Fruit fly (Drosophila melanogaster) whole organism, embryonic: ENCODE results near the gene Slip1.

Experiments used
- Abd-B ChIP-seq: fragments of 200-800 bp; sonication (Bioruptor generic); optimal IDR thresholded peaks from 2 replicates; lab custom pipeline; 2018; ENCODE audit warnings: missing biosample characterization, mild to moderate bottlenecking, missing genetic modification characterization, moderate library complexity
- CG10321 ChIP-seq: fragments of 200-800 bp; sonication (Bioruptor generic); IDR thresholded peaks from 2 replicates; pipeline ENCODE4 v1.3.6; 2022; ENCODE audit warnings: missing biosample characterization, missing genetic modification characterization
- CG10462 ChIP-seq: fragments of 200-800 bp; sonication (Bioruptor generic); optimal IDR thresholded peaks from 2 replicates; lab custom pipeline; 2016; ENCODE audit warnings: missing biosample characterization, missing genetic modification characterization
- CG11723 ChIP-seq: fragments of 200-800 bp; sonication (Bioruptor generic); optimal IDR thresholded peaks from 2 replicates; lab custom pipeline; 2017; ENCODE audit warnings: missing biosample characterization, mild to moderate bottlenecking, missing genetic modification characterization
- CG12104 ChIP-seq: fragments of 200-800 bp; sonication (Bioruptor generic); optimal IDR thresholded peaks from 3 replicates; lab custom pipeline; 2016; ENCODE audit warnings: missing biosample characterization, missing genetic modification characterization
- CG12391 ChIP-seq: fragments of 200-800 bp; sonication (Bioruptor generic); optimal IDR thresholded peaks from 3 replicates; lab custom pipeline; 2018; ENCODE audit warnings: missing biosample characterization, mild to moderate bottlenecking, missing genetic modification characterization, moderate library complexity
- CG13894 ChIP-seq: fragments of 200-800 bp; sonication (Bioruptor generic); optimal IDR thresholded peaks from 3 replicates; lab custom pipeline; 2018; ENCODE audit warnings: missing biosample characterization, mild to moderate bottlenecking, missing genetic modification characterization, moderate library complexity
- CG1602 ChIP-seq: fragments of 200-800 bp; sonication (Bioruptor generic); optimal IDR thresholded peaks from 3 replicates; lab custom pipeline; 2016; ENCODE audit warnings: missing biosample characterization, missing genetic modification characterization
- CG18011 ChIP-seq: fragments of 200-800 bp; sonication (Bioruptor generic); optimal IDR thresholded peaks from 2 replicates; lab custom pipeline; 2017; ENCODE audit warnings: missing biosample characterization, missing genetic modification characterization, mild to moderate bottlenecking, moderate library complexity, missing genotype
- CG18476 ChIP-seq: fragments of 200-800 bp; sonication (Bioruptor generic); optimal IDR thresholded peaks from 2 replicates; lab custom pipeline; 2016; ENCODE audit warnings: missing biosample characterization, mild to moderate bottlenecking, missing genetic modification characterization
- CG30020 ChIP-seq: fragments of 200-800 bp; optimal IDR thresholded peaks from 2 replicates; lab custom pipeline; 2019; ENCODE audit warnings: missing biosample characterization, mild to moderate bottlenecking, missing genetic modification characterization, moderate library complexity
- CG30403 ChIP-seq: fragments of 200-800 bp; sonication (Bioruptor generic); optimal IDR thresholded peaks from 3 replicates; lab custom pipeline; 2016; ENCODE audit warnings: missing biosample characterization, missing genetic modification characterization
- CG30431 ChIP-seq: fragments of 200-800 bp; sonication (Bioruptor generic); optimal IDR thresholded peaks from 2 replicates; lab custom pipeline; 2017; ENCODE audit warnings: missing biosample characterization, missing genetic modification characterization
- CG4360 ChIP-seq: fragments of 200-800 bp; sonication (Bioruptor generic); IDR thresholded peaks from 2 replicates; pipeline ENCODE4 v1.3.6; 2022; ENCODE audit warnings: missing biosample characterization, missing genetic modification characterization
- CG4404 ChIP-seq: fragments of 200-800 bp; sonication (Bioruptor generic); IDR thresholded peaks from 2 replicates; pipeline ENCODE4 v1.3.6; 2022; ENCODE audit warnings: missing biosample characterization, missing genetic modification characterization
- CG4707 ChIP-seq: fragments of 200-800 bp; sonication (Bioruptor generic); optimal IDR thresholded peaks from 2 replicates; lab custom pipeline; 2018; ENCODE audit warnings: missing biosample characterization, mild to moderate bottlenecking, missing genetic modification characterization, moderate library complexity
- CG4854 ChIP-seq: fragments of 200-800 bp; sonication (Bioruptor generic); optimal IDR thresholded peaks from 2 replicates; lab custom pipeline; 2016; ENCODE audit warnings: missing biosample characterization, missing genetic modification characterization, inconsistent platforms
- CG6683 ChIP-seq: fragments of 200-800 bp; sonication (Bioruptor generic); optimal IDR thresholded peaks from 2 replicates; lab custom pipeline; 2017; ENCODE audit warnings: missing biosample characterization, mild to moderate bottlenecking, missing genetic modification characterization, missing genetic modification reagents
- CG6765 ChIP-seq: fragments of 200-800 bp; sonication (Bioruptor generic); optimal IDR thresholded peaks from 3 replicates; lab custom pipeline; 2017; ENCODE audit warnings: missing biosample characterization, mild to moderate bottlenecking, missing genetic modification characterization
- CG8359 ChIP-seq: fragments of 200-800 bp; sonication (Bioruptor generic); optimal IDR thresholded peaks from 2 replicates; lab custom pipeline; 2017; ENCODE audit warnings: missing biosample characterization, mild to moderate bottlenecking, missing genetic modification characterization, borderline replicate concordance
- D ChIP-seq, 2 experiments: fragments of 200-800 bp in 1 of 2; fragments of >200 bp in 1 of 2; sonication (Bioruptor generic) in 1 of 2; optimal IDR thresholded peaks; 2 replicates in 1 of 2; 3 replicates in 1 of 2; lab custom pipeline; 2017; ENCODE audit warnings: mild to moderate bottlenecking in 1 of 2, missing biosample characterization in 1 of 2, missing genetic modification characterization in 1 of 2, missing genetic modification reagents in 1 of 2
- Dp ChIP-seq: fragments of 200-800 bp; sonication (Bioruptor generic); optimal IDR thresholded peaks from 2 replicates; lab custom pipeline; 2018; ENCODE audit warnings: missing biosample characterization, mild to moderate bottlenecking, missing genetic modification characterization, moderate library complexity
- Ets65A ChIP-seq: fragments of 200-800 bp; sonication (Bioruptor generic); peaks from one replicate; lab custom pipeline; 2016; ENCODE audit warnings: missing biosample characterization, missing genetic modification characterization
- Hsf ChIP-seq: fragments of 200-800 bp; sonication (Bioruptor generic); optimal IDR thresholded peaks from 3 replicates; lab custom pipeline; 2016; ENCODE audit warnings: missing biosample characterization, missing genetic modification characterization
- Jarid2 ChIP-seq: fragments of 200-800 bp; sonication (Bioruptor generic); optimal IDR thresholded peaks from 3 replicates; lab custom pipeline; 2017; ENCODE audit warnings: mild to moderate bottlenecking, missing biosample characterization, missing genetic modification reagents, missing genetic modification characterization
- MTF-1 ChIP-seq: fragments of 200-800 bp; sonication (Bioruptor generic); optimal IDR thresholded peaks from 2 replicates; lab custom pipeline; 2018; ENCODE audit warnings: missing biosample characterization, mild to moderate bottlenecking, missing genetic modification characterization, borderline replicate concordance
- Nf-YB ChIP-seq: fragments of 200-800 bp; sonication (Bioruptor generic); optimal IDR thresholded peaks from 3 replicates; lab custom pipeline; 2019; ENCODE audit warnings: missing biosample characterization, mild to moderate bottlenecking, missing genetic modification characterization, moderate library complexity
- Nf-YC ChIP-seq: fragments of 200-800 bp; optimal IDR thresholded peaks from 3 replicates; lab custom pipeline; 2019; ENCODE audit warnings: missing biosample characterization, mild to moderate bottlenecking, missing genetic modification characterization, moderate library complexity
- Six4 ChIP-seq: fragments of 200-800 bp; sonication (Bioruptor generic); optimal IDR thresholded peaks from 2 replicates; lab custom pipeline; 2016; ENCODE audit warnings: missing biosample characterization, missing genetic modification characterization
- Sox100B ChIP-seq: fragments of 200-800 bp; sonication (Bioruptor generic); optimal IDR thresholded peaks from 3 replicates; lab custom pipeline; 2018; ENCODE audit warnings: missing biosample characterization, mild to moderate bottlenecking, missing genetic modification characterization
- Sox102F ChIP-seq: fragments of 200-800 bp; sonication (Bioruptor generic); optimal IDR thresholded peaks from 2 replicates; lab custom pipeline; 2018; ENCODE audit warnings: missing biosample characterization, mild to moderate bottlenecking, missing genetic modification characterization, moderate library complexity
- btn ChIP-seq: fragments of 200-800 bp; sonication (Bioruptor generic); optimal IDR thresholded peaks from 2 replicates; lab custom pipeline; 2016; ENCODE audit warnings: missing biosample characterization, missing genetic modification characterization
- cad ChIP-seq: fragments of >200 bp; optimal IDR thresholded peaks from 2 replicates; lab custom pipeline; 2017; ENCODE audit warnings: missing biosample characterization, missing genetic modification characterization
- cg ChIP-seq: fragments of 200-800 bp; sonication (Bioruptor generic); optimal IDR thresholded peaks from 3 replicates; lab custom pipeline; 2019; ENCODE audit warnings: missing biosample characterization, mild to moderate bottlenecking, missing genetic modification characterization, moderate library complexity
- crp ChIP-seq, 2 experiments: fragments of 200-800 bp; sonication (Bioruptor generic); optimal IDR thresholded peaks; 2 replicates in 1 of 2; 3 replicates in 1 of 2; lab custom pipeline; 2017; ENCODE audit warnings: missing biosample characterization in 2 of 2, missing genetic modification characterization in 2 of 2, mild to moderate bottlenecking in 1 of 2, moderate library complexity in 1 of 2
- cwo ChIP-seq: fragments of 200-800 bp; sonication (Bioruptor generic); optimal IDR thresholded peaks from 3 replicates; lab custom pipeline; 2017; ENCODE audit warnings: missing biosample characterization, missing genetic modification characterization, mild to moderate bottlenecking, moderate library complexity, missing genetic modification reagents
- dan ChIP-seq: fragments of 200-800 bp; sonication (Bioruptor generic); IDR thresholded peaks from 2 replicates; pipeline ENCODE4 v1.3.6; 2022; ENCODE audit warnings: missing biosample characterization, missing genetic modification characterization
- dimm ChIP-seq: fragments of 200-800 bp; sonication (Bioruptor generic); IDR thresholded peaks from 2 replicates; pipeline ENCODE4 v1.3.6; 2022; ENCODE audit warnings: missing biosample characterization, missing genetic modification characterization
- lola ChIP-seq, 3 experiments: fragments of >200 bp in 2 of 3; fragments of 200-800 bp in 1 of 3; sonication (Bioruptor generic) in 1 of 3; optimal IDR thresholded peaks; 2 replicates each; lab custom pipeline; 2017 to 2019; ENCODE audit warnings: missing biosample characterization in 3 of 3, missing genetic modification characterization in 3 of 3, mild to moderate bottlenecking in 1 of 3, moderate library complexity in 1 of 3
- p53 ChIP-seq: fragments of 200-800 bp; sonication (Bioruptor generic); optimal IDR thresholded peaks from 2 replicates; lab custom pipeline; 2016; ENCODE audit warnings: missing biosample characterization, missing genetic modification characterization
- phol ChIP-seq: fragments of 200-800 bp; sonication (Bioruptor generic); optimal IDR thresholded peaks from 3 replicates; lab custom pipeline; 2018; ENCODE audit warnings: missing biosample characterization, mild to moderate bottlenecking, missing genetic modification characterization, moderate library complexity
- prd ChIP-seq, 3 experiments: fragments of >200 bp in 2 of 3; fragments of 200-800 bp in 1 of 3; sonication (Bioruptor generic) in 1 of 3; optimal IDR thresholded peaks in 2 of 3; IDR thresholded peaks in 1 of 3; 2 replicates in 2 of 3; 3 replicates in 1 of 3; pipeline versions ENCODE4 v1.3.6 to Lab custom; 2017 to 2022; ENCODE audit warnings: missing biosample characterization in 1 of 3, missing genetic modification characterization in 1 of 3
- ranshi ChIP-seq: fragments of 200-800 bp; sonication (Bioruptor generic); IDR thresholded peaks from 2 replicates; pipeline ENCODE4 v1.3.6; 2022; ENCODE audit warnings: missing biosample characterization, missing genetic modification characterization
- run ChIP-seq: fragments of 200-800 bp; sonication (Bioruptor generic); optimal IDR thresholded peaks from 3 replicates; lab custom pipeline; 2018; ENCODE audit warnings: missing biosample characterization, mild to moderate bottlenecking, missing genetic modification characterization
- sr ChIP-seq: fragments of 200-800 bp; sonication (Bioruptor generic); IDR thresholded peaks from 3 replicates; pipeline ENCODE4 v1.3.6; 2022; ENCODE audit warnings: missing biosample characterization, missing genetic modification characterization
- stc ChIP-seq: fragments of 200-800 bp; sonication (Bioruptor generic); IDR thresholded peaks from 2 replicates; pipeline ENCODE4 v1.3.6; 2022; ENCODE audit warnings: missing biosample characterization, missing genetic modification characterization
- tx ChIP-seq: fragments of 200-800 bp; sonication (Bioruptor generic); optimal IDR thresholded peaks from 2 replicates; lab custom pipeline; 2016; ENCODE audit warnings: missing biosample characterization, missing genetic modification characterization
- vnd ChIP-seq: fragments of 200-800 bp; sonication (Bioruptor generic); IDR thresholded peaks from 3 replicates; pipeline ENCODE4 v1.3.6; 2022; ENCODE audit warnings: missing biosample characterization, missing genetic modification characterization; ENCODE audit not compliant: partially characterized antibody

Gene Slip1

DNA sequence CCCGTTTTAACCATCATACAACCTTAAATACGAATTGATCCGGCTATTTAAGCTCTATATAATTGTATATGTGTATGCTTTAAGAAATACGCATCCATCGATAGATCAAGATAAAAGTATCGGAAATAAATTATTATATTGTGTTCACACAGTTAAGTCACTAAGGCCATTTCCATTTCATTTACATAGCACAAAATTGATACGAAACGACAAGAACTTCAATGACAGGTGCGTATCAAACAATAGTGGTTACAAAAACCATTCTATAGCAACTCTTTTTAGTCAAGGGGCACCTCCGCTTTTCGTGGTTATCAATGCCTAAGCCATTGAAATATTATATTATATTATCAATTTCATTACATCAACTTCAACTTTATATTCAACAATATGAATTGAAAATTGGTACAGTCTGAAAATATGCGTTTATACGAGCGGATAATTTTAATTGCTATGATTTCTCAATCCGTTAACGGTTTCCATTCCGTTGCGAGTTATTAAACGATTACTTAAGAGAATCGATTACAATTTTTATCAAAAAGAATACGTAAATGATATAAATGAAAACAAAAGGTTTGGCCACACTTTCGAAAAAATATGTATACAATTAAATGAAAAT lies at the start of gene Slip1, which contains the start of gene CG46466 (continued):
- TF ChIP-seq Sox100B (GFP tag; lab: Kevin White, UChicago): peak; percentile 13
- TF ChIP-seq CG4404: no peak
- TF ChIP-seq CG10462 (GFP tag; lab: Kevin White, UChicago): no peak
- no peak for TF ChIP-seq cwo
- no peak for TF ChIP-seq CG6765 (GFP tag; lab: Kevin White, UChicago)
- no peak for TF ChIP-seq btn
- no peak for TF ChIP-seq p53
- TF ChIP-seq Jarid2 (GFP tag; lab: Kevin White, UChicago): no peak
- TF ChIP-seq CG13894: no peak
- no peak for TF ChIP-seq prd (optimal IDR thresholded peaks at IDR 0.05; lab: Kevin White, UChicago)
- TF ChIP-seq prd (GFP tag; IDR thresholded peaks at IDR 0.05; lab: Robert Waterston, UW): no peak
- TF ChIP-seq CG6683 (GFP tag; lab: Kevin White, UChicago): no peak
- no peak for TF ChIP-seq D (optimal IDR thresholded peaks at IDR 0.05; lab: Kevin White, UChicago)
- TF ChIP-seq D (GFP tag; optimal IDR thresholded peaks at IDR 0.05; lab: Kevin White, UChicago): no peak
- no peak for TF ChIP-seq cg
- TF ChIP-seq tx (GFP tag; lab: Kevin White, UChicago): no peak
- no peak for TF ChIP-seq CG4707 (GFP tag; lab: Kevin White, UChicago)
- no peak for TF ChIP-seq CG8359 (GFP tag; lab: Kevin White, UChicago)
- TF ChIP-seq Sox102F (GFP tag; lab: Kevin White, UChicago): no peak
- peak in 2 of 3 experiments; percentile 27 to 87 for TF ChIP-seq lola (GFP tag; optimal IDR thresholded peaks at IDR 0.05; lab: Kevin White, UChicago)
- no peak for TF ChIP-seq Six4 (GFP tag; lab: Kevin White, UChicago)
- TF ChIP-seq Nf-YC: no peak
- no peak for TF ChIP-seq Nf-YB (GFP tag; lab: Kevin White, UChicago)
- TF ChIP-seq Abd-B: no peak
- no peak for TF ChIP-seq CG12104 (GFP tag; lab: Kevin White, UChicago)
- peak; percentile 60 for TF ChIP-seq phol (tag; lab: Kevin White, UChicago)
- peak; percentile 99 for TF ChIP-seq CG30020
- TF ChIP-seq cad (GFP tag; lab: Kevin White, UChicago): no peak
- no peak for TF ChIP-seq CG18011
- no peak for TF ChIP-seq Hsf (GFP tag; lab: Kevin White, UChicago)
- no peak for TF ChIP-seq MTF-1
- no peak for TF ChIP-seq CG1602 (GFP tag; lab: Kevin White, UChicago)
- peak; percentile 47 for TF ChIP-seq CG12391 (tag; lab: Kevin White, UChicago)
- no peak for TF ChIP-seq Ets65A (GFP tag; lab: Kevin White, UChicago)
- no peak for TF ChIP-seq CG10321
- TF ChIP-seq CG30403 (GFP tag; lab: Kevin White, UChicago): peak; percentile 31
- TF ChIP-seq stc (GFP tag; lab: Robert Waterston, UW): no peak
- no peak for TF ChIP-seq dimm
- TF ChIP-seq dan (GFP tag; lab: Robert Waterston, UW): no peak
- TF ChIP-seq crp (GFP tag; optimal IDR thresholded peaks at IDR 0.05; lab: Kevin White, UChicago): no peak
- peak; percentile 93 for TF ChIP-seq CG11723 (GFP tag; lab: Kevin White, UChicago)
- TF ChIP-seq CG4854 (GFP tag; lab: Kevin White, UChicago): no peak
- TF ChIP-seq vnd (GFP tag; lab: Robert Waterston, UW): 0 out of 3 replicates have a peak, but pooled peaks have one; percentile 45
- no peak for TF ChIP-seq sr (GFP tag; lab: Robert Waterston, UW)
- TF ChIP-seq CG30431 (GFP tag; lab: Kevin White, UChicago): no peak
- TF ChIP-seq Dp: no peak
- TF ChIP-seq ranshi (GFP tag; lab: Robert Waterston, UW): no peak
- no peak for TF ChIP-seq CG18476
- TF ChIP-seq CG4360: no peak
- no peak for TF ChIP-seq run
